Worm (Caenorhabditis elegans) whole organism, L1 larva: Measurements from ENCODE around the gene zmp-3.

Experiments
- C16A3.4 ChIP-seq: fragments of 150-350 bp; optimal IDR thresholded peaks from 2 replicates; lab custom pipeline; 2014; ENCODE audit warnings: missing biosample characterization, missing genetic modification characterization
- Y116A8C.19 ChIP-seq: sonication (generic microtip); optimal IDR thresholded peaks from 2 replicates; lab custom pipeline; 2016; ENCODE audit warnings: missing compliant biosample characterization, missing genetic modification characterization, borderline replicate concordance
- aha-1 ChIP-seq: fragments of 150-350 bp; optimal IDR thresholded peaks from 2 replicates; lab custom pipeline; 2014; ENCODE audit warnings: missing biosample characterization, missing genetic modification characterization
- alr-1 ChIP-seq: fragments of 200-800 bp; sonication (Bioruptor generic); optimal IDR thresholded peaks from 2 replicates; lab custom pipeline; 2018; ENCODE audit warnings: borderline replicate concordance, mild to moderate bottlenecking, missing genetic modification characterization, missing compliant biosample characterization
- aly-2 ChIP-seq: fragments of 150-350 bp; optimal IDR thresholded peaks from 2 replicates; lab custom pipeline; 2014; ENCODE audit warnings: missing biosample characterization, missing genetic modification characterization
- ama-1 ChIP-seq: fragments of 150-350 bp; optimal IDR thresholded peaks from 2 replicates; lab custom pipeline; 2014
- ceh-8 ChIP-seq: fragments of 200-800 bp; sonication (Bioruptor generic); optimal IDR thresholded peaks from 2 replicates; lab custom pipeline; 2018; ENCODE audit warnings: mild to moderate bottlenecking, missing genetic modification characterization, moderate library complexity, missing compliant biosample characterization
- ceh-90 ChIP-seq: sonication (generic microtip); optimal IDR thresholded peaks from 2 replicates; lab custom pipeline; 2016; ENCODE audit warnings: missing genetic modification characterization, missing compliant biosample characterization
- ces-1 ChIP-seq: fragments of 150-350 bp; optimal IDR thresholded peaks from 2 replicates; lab custom pipeline; 2014; ENCODE audit warnings: missing biosample characterization, missing genetic modification reagents, missing genetic modification characterization
- dpl-1 ChIP-seq, 3 experiments: fragments of 150-350 bp in 2 of 3; sonication (generic microtip) in 1 of 3; optimal IDR thresholded peaks; 2 replicates each; lab custom pipeline; 2014 to 2017; ENCODE audit warnings: missing biosample characterization in 3 of 3, missing genetic modification characterization in 3 of 3, missing genetic modification reagents in 3 of 3
- dsc-1 ChIP-seq: sonication (generic microtip); optimal IDR thresholded peaks from 2 replicates; lab custom pipeline; 2016; ENCODE audit warnings: mild to moderate bottlenecking, missing genetic modification characterization, missing compliant biosample characterization
- efl-1 ChIP-seq, 4 experiments: fragments of 150-350 bp; optimal IDR thresholded peaks in 3 of 4; peaks in 1 of 4; 1 replicate in 1 of 4; 2 replicates in 3 of 4; lab custom pipeline; 2014; ENCODE audit warnings: missing biosample characterization in 2 of 4, missing genetic modification characterization in 2 of 4, missing genetic modification reagents in 2 of 4
- efl-3 ChIP-seq: fragments of 200-800 bp; sonication (Bioruptor generic); optimal IDR thresholded peaks from 2 replicates; lab custom pipeline; 2018; ENCODE audit warnings: mild to moderate bottlenecking, missing genetic modification characterization, missing compliant biosample characterization
- elt-2 ChIP-seq: sonication (generic microtip); optimal IDR thresholded peaks from 2 replicates; lab custom pipeline; 2016; ENCODE audit warnings: missing genetic modification characterization, mild to moderate bottlenecking, inconsistent platforms, missing compliant biosample characterization, missing genetic modification reagents
- elt-3 ChIP-seq, 6 experiments: fragments of 150-350 bp in 1 of 6; sonication (generic microtip); optimal IDR thresholded peaks; 2 replicates each; lab custom pipeline; 2017 to 2018; ENCODE audit warnings: missing biosample characterization in 6 of 6, missing genetic modification characterization in 6 of 6, inconsistent platforms in 1 of 6
- ets-5 ChIP-seq: fragments of 200-800 bp; sonication (Bioruptor generic); IDR thresholded peaks from 2 replicates; pipeline ENCODE4 v1.3.6; 2022; ENCODE audit warnings: missing genetic modification characterization, missing compliant biosample characterization
- fkh-10 ChIP-seq: sonication (generic microtip); optimal IDR thresholded peaks from 2 replicates; lab custom pipeline; 2017; ENCODE audit warnings: missing biosample characterization, missing genetic modification reagents, missing genetic modification characterization
- fkh-8 ChIP-seq: sonication (generic microtip); optimal IDR thresholded peaks from 2 replicates; lab custom pipeline; 2016; ENCODE audit warnings: mild to moderate bottlenecking, missing genetic modification characterization, missing compliant biosample characterization
- fos-1 ChIP-seq: fragments of 150-350 bp; optimal IDR thresholded peaks from 2 replicates; lab custom pipeline; 2014; ENCODE audit warnings: missing biosample characterization, missing genetic modification characterization
- irx-1 ChIP-seq: sonication (generic microtip); optimal IDR thresholded peaks from 2 replicates; lab custom pipeline; 2016; ENCODE audit warnings: missing genetic modification characterization, missing compliant biosample characterization
- isw-1 ChIP-seq: fragments of 200-800 bp; sonication (Bioruptor generic); IDR thresholded peaks from 2 replicates; pipeline ENCODE4 v1.3.6; 2022; ENCODE audit warnings: missing genetic modification characterization, missing compliant biosample characterization
- jun-1 ChIP-seq: fragments of 150-350 bp; optimal IDR thresholded peaks from 2 replicates; lab custom pipeline; 2014; ENCODE audit warnings: missing biosample characterization, missing genetic modification reagents, missing genetic modification characterization
- lin-13 ChIP-seq: fragments of 150-350 bp; optimal IDR thresholded peaks from 2 replicates; lab custom pipeline; 2014; ENCODE audit warnings: missing biosample characterization, missing genetic modification reagents, missing genetic modification characterization
- lin-39 ChIP-seq: fragments of 150-350 bp; optimal IDR thresholded peaks from 2 replicates; lab custom pipeline; 2014; ENCODE audit warnings: missing biosample characterization, missing genetic modification reagents, missing genetic modification characterization
- lsy-2 ChIP-seq, 2 experiments: fragments of 150-350 bp; optimal IDR thresholded peaks; 2 replicates each; lab custom pipeline; 2014; ENCODE audit warnings: missing biosample characterization in 2 of 2, missing genetic modification characterization in 2 of 2
- nhr-20 ChIP-seq: sonication (generic microtip); optimal IDR thresholded peaks from 2 replicates; lab custom pipeline; 2016; ENCODE audit warnings: mild to moderate bottlenecking, missing genetic modification characterization, missing compliant biosample characterization
- nhr-47 ChIP-seq: sonication (generic microtip); optimal IDR thresholded peaks from 2 replicates; lab custom pipeline; 2016; ENCODE audit warnings: mild to moderate bottlenecking, missing genetic modification characterization, moderate library complexity, missing compliant biosample characterization
- nhr-84 ChIP-seq: sonication (generic microtip); optimal IDR thresholded peaks from 2 replicates; lab custom pipeline; 2017; ENCODE audit warnings: missing biosample characterization, missing genetic modification characterization
- nhr-85 ChIP-seq: sonication (generic microtip); peaks from one replicate; lab custom pipeline; 2016; ENCODE audit warnings: missing genetic modification characterization, inconsistent platforms, missing compliant biosample characterization
- pag-3 ChIP-seq: sonication (generic microtip); optimal IDR thresholded peaks from 2 replicates; lab custom pipeline; 2017; ENCODE audit warnings: missing genetic modification characterization, mild to moderate bottlenecking, missing compliant biosample characterization, antibody characterized with exemption, borderline replicate concordance; ENCODE audit not compliant: insufficient read depth
- pax-3 ChIP-seq: fragments of 200-800 bp; sonication (Bioruptor generic); optimal IDR thresholded peaks from 2 replicates; lab custom pipeline; 2018; ENCODE audit warnings: mild to moderate bottlenecking, missing genetic modification characterization, moderate library complexity, missing compliant biosample characterization
- skn-1 ChIP-seq: fragments of 150-350 bp; optimal IDR thresholded peaks from 2 replicates; lab custom pipeline; 2014; ENCODE audit warnings: missing biosample characterization, missing genetic modification characterization
- sup-37 ChIP-seq: fragments of 200-800 bp; sonication (Bioruptor generic); optimal IDR thresholded peaks from 2 replicates; lab custom pipeline; 2018; ENCODE audit warnings: mild to moderate bottlenecking, missing genetic modification characterization, missing compliant biosample characterization
- tlp-1 ChIP-seq: fragments of 150-350 bp; optimal IDR thresholded peaks from 2 replicates; lab custom pipeline; 2014; ENCODE audit warnings: missing biosample characterization, missing genetic modification characterization
- unc-30 ChIP-seq: sonication (generic microtip); optimal IDR thresholded peaks from 2 replicates; lab custom pipeline; 2017; ENCODE audit warnings: missing biosample characterization, missing genetic modification characterization
- unc-86 ChIP-seq: sonication (generic microtip); optimal IDR thresholded peaks from 2 replicates; lab custom pipeline; 2016; ENCODE audit warnings: missing genetic modification characterization, missing compliant biosample characterization
- unc-98 ChIP-seq: fragments of 200-800 bp; sonication (Bioruptor generic); IDR thresholded peaks from 2 replicates; pipeline ENCODE4 v1.3.6; 2022; ENCODE audit warnings: missing genetic modification characterization, missing compliant biosample characterization
- vab-15 ChIP-seq: sonication (generic microtip); optimal IDR thresholded peaks from 2 replicates; lab custom pipeline; 2017; ENCODE audit warnings: missing genotype, mild to moderate bottlenecking, missing genetic modification characterization, missing compliant biosample characterization

zmp-3 gene

ce11 chrV:2942247-2942646, 32.8 kb upstream of the zmp-3 start:
- TF ChIP-seq nhr-85, result no peak
- no peak for TF ChIP-seq lin-13 (GFP tag; lab: Kevin White, UChicago)
- no peak for TF ChIP-seq dsc-1
- no peak for TF ChIP-seq dpl-1 (GFP tag; optimal IDR thresholded peaks at IDR 0.05; lab: Kevin White, UChicago)
- no peak for TF ChIP-seq nhr-47 (tag; lab: Kevin White, UChicago)
- no peak for TF ChIP-seq jun-1
- no peak for TF ChIP-seq ama-1 (lab: Kevin White, UChicago)
- no peak for TF ChIP-seq efl-1 (optimal IDR thresholded peaks at IDR 0.05; lab: Kevin White, UChicago)
- TF ChIP-seq efl-1 (GFP tag; optimal IDR thresholded peaks at IDR 0.05 in 1 of 2; lab: Kevin White, UChicago), result no peak
- no peak for TF ChIP-seq efl-3 (GFP tag; lab: Kevin White, UChicago)

- TF ChIP-seq efl-1 (optimal IDR thresholded peaks at IDR 0.05; lab: Kevin White, UChicago), result no peak
- peak in 1 of 2 experiments; percentile 23 for TF ChIP-seq efl-1 (GFP tag; optimal IDR thresholded peaks at IDR 0.05 in 1 of 2; lab: Kevin White, UChicago)
- no peak for TF ChIP-seq ceh-8 (GFP tag; lab: Kevin White, UChicago)
These were observed 32.0 kb upstream of the zmp-3 start, which contains the start of gene srw-143 for ce11 chrV:2941405-2941804. Gene srw-143, minus strand, starts transcription at chrV:2941505.

ce11 chrV:2938497-2938896, 29.1 kb upstream of the zmp-3 start, which contains the start of gene srw-141:
Gene srw-141, minus strand, starts transcription at chrV:2938597.
- TF ChIP-seq fkh-10 (GFP tag; lab: Kevin White, UChicago), result no peak

- TF ChIP-seq unc-30 (tag; lab: Kevin White, UChicago) (no peak), fkh-8 (tag; lab: Kevin White, UChicago) (no peak), aha-1 (tag; lab: Kevin White, UChicago) (no peak), elt-2 (tag; lab: Kevin White, UChicago) (no peak), skn-1 (tag; lab: Kevin White, UChicago) (no peak), fkh-10 (GFP tag; lab: Kevin White, UChicago) (no peak)
These were observed 24.6 kb upstream of the zmp-3 start, which contains the start of gene srh-247 for ce11 chrV:2934075-2934474. Gene srh-247, minus strand, starts transcription at chrV:2934175.

- TF ChIP-seq sup-37 (GFP tag; lab: Kevin White, UChicago) (no peak), unc-30 (tag; lab: Kevin White, UChicago) (no peak), efl-1 (optimal IDR thresholded peaks at IDR 0.05; lab: Kevin White, UChicago) (no peak), efl-1 (GFP tag; optimal IDR thresholded peaks at IDR 0.05 in 1 of 2; lab: Kevin White, UChicago) (peak in 1 of 2 experiments; percentile 78), irx-1 (tag; lab: Kevin White, UChicago) (no peak)
- TF ChIP-seq, all 84 proteins: peak for 1
These were observed 21.8 kb upstream of the zmp-3 start, which contains the start of gene C31B8.1 for ce11 chrV:2931252-2931651. Gene C31B8.1, plus strand, starts transcription at chrV:2931552.

ce11 chrV:2929753-2930152, 20.3 kb upstream of the zmp-3 start, which contains the start of gene C31B8.16:
Gene C31B8.16, plus strand, starts transcription at chrV:2930053.
- TF ChIP-seq fos-1 (tag; lab: Kevin White, UChicago) (no peak), nhr-20 (tag; lab: Kevin White, UChicago) (no peak), lin-39 (tag; lab: Kevin White, UChicago) (no peak), pag-3 (tag; lab: Kevin White, UChicago) (no peak), isw-1 (GFP tag; lab: Robert Waterston, UW) (no peak), elt-3 (tag; optimal IDR thresholded peaks at IDR 0.05; lab: Kevin White, UChicago) (no peak), unc-98 (no peak), lsy-2 (tag; optimal IDR thresholded peaks at IDR 0.05; lab: Kevin White, UChicago) (no peak), skn-1 (tag; lab: Kevin White, UChicago) (no peak), efl-3 (GFP tag; lab: Kevin White, UChicago) (no peak), sup-37 (GFP tag; lab: Kevin White, UChicago) (no peak), unc-86 (no peak)
- TF ChIP-seq, all 84 proteins: peak for 0

ce11 chrV:2927553-2927952, 18.1 kb upstream of the zmp-3 start, which contains the start of gene C31B8.12:
Gene C31B8.12, minus strand, starts transcription at chrV:2927653.
- TF ChIP-seq C16A3.4 (no peak), ces-1 (GFP tag; lab: Kevin White, UChicago) (no peak), nhr-84 (tag; lab: Kevin White, UChicago) (no peak), unc-86 (no peak), ets-5 (no peak), vab-15 (no peak), nhr-85 (no peak), aly-2 (tag; lab: Kevin White, UChicago) (no peak), alr-1 (tag; lab: Kevin White, UChicago) (no peak), ama-1 (lab: Kevin White, UChicago) (no peak), Y116A8C.19 (no peak), ceh-90 (tag; lab: Kevin White, UChicago) (no peak), pax-3 (tag; lab: Kevin White, UChicago) (no peak), tlp-1 (tag; lab: Kevin White, UChicago) (no peak), lin-39 (tag; lab: Kevin White, UChicago) (no peak), efl-1 (optimal IDR thresholded peaks at IDR 0.05; lab: Kevin White, UChicago) (no peak), efl-1 (GFP tag; optimal IDR thresholded peaks at IDR 0.05 in 1 of 2; lab: Kevin White, UChicago) (no peak)
